Worm (Caenorhabditis elegans): ENCODE measurements around the gene F13E9.19.

Gene F13E9.19

ce11 chrIV:10933062-10933552 lies 33.9 kb downstream of the F13E9.19 start, which contains the start of the genes dnc-1 and lsm-7 (continued):
- TF ChIP-seq egl-44 (GFP tag; IDR thresholded peaks at IDR 0.05) (0 out of 2 replicates have a peak, but pooled peaks have one; percentile 31), F55B11.4 (tag; optimal IDR thresholded peaks at IDR 0.05; ENCODE audit: borderline replicate concordance, insufficient read depth) (no peak), madf-3 (GFP tag; IDR thresholded peaks at IDR 0.05) (no peak), hlh-26 (GFP tag; conservative IDR thresholded peaks at IDR 0.05) (no peak), attf-6 (GFP tag; IDR thresholded peaks at IDR 0.05) (no peak), pbrm-1 (GFP tag; IDR thresholded peaks at IDR 0.05) (peak; percentile 64; the same call in 1 of the 2 replicates), F57C9.4 (tag; optimal IDR thresholded peaks at IDR 0.05) (no peak), ekl-4 (GFP tag; IDR thresholded peaks at IDR 0.05) (0 out of 2 replicates have a peak, but pooled peaks have one; percentile 13), B0261.1 (tag; optimal IDR thresholded peaks at IDR 0.05) (no peak), pha-4 (tag; optimal IDR thresholded peaks at IDR 0.05) (peak; percentile 64), T26A5.8 (tag; optimal IDR thresholded peaks at IDR 0.05) (no peak), ztf-18 (tag; optimal IDR thresholded peaks at IDR 0.05) (peak; percentile 94), F52B5.7 (tag; optimal IDR thresholded peaks at IDR 0.05) (no peak), ztf-26 (tag; optimal IDR thresholded peaks at IDR 0.05) (peak; percentile 57), K11D2.4 (GFP tag; IDR thresholded peaks at IDR 0.05) (peak; percentile 68), snpc-3.4 (tag; optimal IDR thresholded peaks at IDR 0.05) (no peak), ama-1 (optimal IDR thresholded peaks at IDR 0.05) (no peak), ama-1 (GFP tag; optimal IDR thresholded peaks at IDR 0.05) (peak in 1 of 2 experiments; percentile 22), nhr-179 (tag; optimal IDR thresholded peaks at IDR 0.05) (no peak), F10E7.11 (tag; optimal IDR thresholded peaks at IDR 0.05) (no peak), C06A6.2 (GFP tag; conservative IDR thresholded peaks at IDR 0.05) (peak; percentile 24; the same call in 1 of the 2 replicates), lsy-27 (tag; optimal IDR thresholded peaks at IDR 0.05; ENCODE audit: borderline replicate concordance, insufficient read depth) (no peak), cebp-1 (GFP tag; IDR thresholded peaks at IDR 0.05) (peak; percentile 93), cebp-1 (tag; optimal IDR thresholded peaks at IDR 0.05) (peak; percentile 99), tlf-1 (GFP tag; optimal IDR thresholded peaks at IDR 0.05) (peak; percentile 20), T07F8.4 (tag; optimal IDR thresholded peaks at IDR 0.05) (no peak), dox-1 (GFP tag; IDR thresholded peaks at IDR 0.05) (peak; percentile 85), F37B4.10 (GFP tag; IDR thresholded peaks at IDR 0.05) (no peak), unc-62 (GFP tag; optimal IDR thresholded peaks at IDR 0.05) (no peak), lin-35 (GFP tag; optimal IDR thresholded peaks at IDR 0.05) (peak in 1 of 3 experiments; percentile 69), fkh-3 (tag; optimal IDR thresholded peaks at IDR 0.05) (no peak), snpc-1.3 (tag; optimal IDR thresholded peaks at IDR 0.05; ENCODE audit: insufficient read depth) (peak; percentile 23), B0019.2 (GFP tag; conservative IDR thresholded peaks at IDR 0.05) (0 out of 2 replicates have a peak, but pooled peaks have one; percentile 6), let-607 (tag; optimal IDR thresholded peaks at IDR 0.05) (peak; percentile 19 to 25), Y67H2A.10 (GFP tag; conservative IDR thresholded peaks at IDR 0.05) (0 out of 2 replicates have a peak, but pooled peaks have one; percentile 34), dpl-1 (GFP tag; optimal IDR thresholded peaks at IDR 0.05) (peak; percentile 56), Y95B8A.8 (GFP tag; IDR thresholded peaks at IDR 0.05) (no peak), rpc-1 (optimal IDR thresholded peaks at IDR 0.05) (no peak), rpc-1 (tag; optimal IDR thresholded peaks at IDR 0.05) (no peak), lin-54 (GFP tag; optimal IDR thresholded peaks at IDR 0.05) (peak; percentile 77), nhr-80 (tag; optimal IDR thresholded peaks at IDR 0.05) (peak; percentile 67), dpff-1 (tag; optimal IDR thresholded peaks at IDR 0.05) (no peak), nfyb-1 (GFP tag; IDR thresholded peaks at IDR 0.05) (peak; percentile 56), chd-7 (tag; optimal IDR thresholded peaks at IDR 0.05) (no peak), xnd-1 (tag; optimal IDR thresholded peaks at IDR 0.05) (no peak), snpc-4 (GFP tag; optimal IDR thresholded peaks at IDR 0.05) (no peak), snpc-4 (tag; optimal IDR thresholded peaks at IDR 0.05) (peak; percentile 1 to 54 (median 45)), rcor-1 (GFP tag; IDR thresholded peaks at IDR 0.05) (no peak), madf-6 (GFP tag; IDR thresholded peaks at IDR 0.05) (peak; percentile 64; the same call in 1 of the 2 replicates)

All from whole organism, young adult.